Worm (Caenorhabditis elegans) whole organism, L3 larva: ENCODE measurements around the gene srd-28.

Source experiments
- R02D3.7 ChIP-seq: fragments of 150-350 bp; optimal IDR thresholded peaks from 2 replicates; lab custom pipeline; 2014; ENCODE audit warnings: missing biosample characterization, missing genetic modification characterization
- ZK546.5 ChIP-seq: sonication (generic microtip); optimal IDR thresholded peaks from 2 replicates; lab custom pipeline; 2017; ENCODE audit warnings: missing biosample characterization, missing genetic modification characterization
- aly-2 ChIP-seq: fragments of 150-350 bp; optimal IDR thresholded peaks from 2 replicates; lab custom pipeline; 2014; ENCODE audit warnings: missing biosample characterization, missing genetic modification characterization
- ceh-16 ChIP-seq: sonication (generic microtip); optimal IDR thresholded peaks from 2 replicates; lab custom pipeline; 2017; ENCODE audit warnings: missing biosample characterization, missing genetic modification characterization
- ceh-28 ChIP-seq: fragments of 150-350 bp; optimal IDR thresholded peaks from 2 replicates; lab custom pipeline; 2014; ENCODE audit warnings: missing biosample characterization, missing genetic modification reagents, missing genetic modification characterization
- ceh-82 ChIP-seq: fragments of 150-350 bp; optimal IDR thresholded peaks from 2 replicates; lab custom pipeline; 2014; ENCODE audit warnings: missing biosample characterization, missing genetic modification characterization
- ceh-9 ChIP-seq: sonication (generic microtip); optimal IDR thresholded peaks from 2 replicates; lab custom pipeline; 2018; ENCODE audit warnings: missing biosample characterization, missing genetic modification characterization
- daf-12 ChIP-seq: fragments of 150-350 bp; optimal IDR thresholded peaks from 2 replicates; lab custom pipeline; 2014; ENCODE audit warnings: missing biosample characterization, missing genetic modification reagents, missing genetic modification characterization
- elt-2 ChIP-seq: sonication (generic microtip); optimal IDR thresholded peaks from 2 replicates; lab custom pipeline; 2016; ENCODE audit warnings: missing genetic modification reagents, mild to moderate bottlenecking, missing genetic modification characterization, missing compliant biosample characterization
- eor-1 ChIP-seq, 2 experiments: fragments of 150-350 bp; optimal IDR thresholded peaks; 2 replicates each; lab custom pipeline; 2014 to 2018; ENCODE audit warnings: missing biosample characterization in 2 of 2, missing genetic modification characterization in 2 of 2
- fkh-10 ChIP-seq: sonication (generic microtip); optimal IDR thresholded peaks from 2 replicates; lab custom pipeline; 2017; ENCODE audit warnings: missing biosample characterization, missing genetic modification reagents, missing genetic modification characterization
- fkh-2 ChIP-seq: fragments of 150-350 bp; optimal IDR thresholded peaks from 2 replicates; lab custom pipeline; 2014; ENCODE audit warnings: missing biosample characterization, missing genetic modification reagents, missing genetic modification characterization
- fos-1 ChIP-seq: fragments of 150-350 bp; optimal IDR thresholded peaks from 2 replicates; lab custom pipeline; 2014; ENCODE audit warnings: missing biosample characterization, missing genetic modification characterization
- hmg-11 ChIP-seq: sonication (generic microtip); optimal IDR thresholded peaks from 2 replicates; lab custom pipeline; 2016; ENCODE audit warnings: missing genetic modification characterization, missing compliant biosample characterization
- jun-1 ChIP-seq: fragments of 150-350 bp; optimal IDR thresholded peaks from 2 replicates; lab custom pipeline; 2014; ENCODE audit warnings: missing biosample characterization, missing genetic modification reagents, missing genetic modification characterization
- lin-39 ChIP-seq: fragments of 150-350 bp; optimal IDR thresholded peaks from 2 replicates; lab custom pipeline; 2018; ENCODE audit warnings: missing biosample characterization, missing genetic modification reagents, missing genetic modification characterization
- mml-1 ChIP-seq: fragments of 150-350 bp; sonication (generic microtip); optimal IDR thresholded peaks from 3 replicates; lab custom pipeline; 2014; ENCODE audit warnings: missing biosample characterization, missing genetic modification characterization
- nfya-1 ChIP-seq: sonication (generic microtip); optimal IDR thresholded peaks from 2 replicates; lab custom pipeline; 2017; ENCODE audit warnings: missing genetic modification characterization, mild to moderate bottlenecking, missing compliant biosample characterization, antibody characterized with exemption, moderate library complexity; ENCODE audit not compliant: insufficient read depth
- nhr-11 ChIP-seq: fragments of 150-350 bp; optimal IDR thresholded peaks from 2 replicates; lab custom pipeline; 2014; ENCODE audit warnings: missing biosample characterization, missing genetic modification characterization
- nhr-12 ChIP-seq: fragments of 150-350 bp; optimal IDR thresholded peaks from 2 replicates; lab custom pipeline; 2014; ENCODE audit warnings: missing biosample characterization, missing genetic modification characterization
- nhr-23 ChIP-seq: fragments of 150-350 bp; optimal IDR thresholded peaks from 2 replicates; lab custom pipeline; 2014; ENCODE audit warnings: missing biosample characterization, missing genetic modification reagents, missing genetic modification characterization
- nhr-237 ChIP-seq: fragments of 150-350 bp; optimal IDR thresholded peaks from 2 replicates; lab custom pipeline; 2014; ENCODE audit warnings: missing biosample characterization, missing genetic modification characterization
- nhr-25 ChIP-seq: sonication (generic microtip); optimal IDR thresholded peaks from 2 replicates; lab custom pipeline; 2017; ENCODE audit warnings: missing biosample characterization, missing genetic modification characterization
- nhr-28 ChIP-seq: fragments of 150-350 bp; optimal IDR thresholded peaks from 2 replicates; lab custom pipeline; 2014; ENCODE audit warnings: missing biosample characterization, missing genetic modification characterization
- nhr-67 ChIP-seq: fragments of 150-350 bp; optimal IDR thresholded peaks from 2 replicates; lab custom pipeline; 2014; ENCODE audit warnings: missing biosample characterization, missing genetic modification characterization
- nhr-76 ChIP-seq: fragments of 150-350 bp; sonication (generic microtip); optimal IDR thresholded peaks from 5 replicates; lab custom pipeline; 2014; ENCODE audit warnings: missing biosample characterization, missing genetic modification characterization
- nhr-77 ChIP-seq: fragments of 150-350 bp; optimal IDR thresholded peaks from 2 replicates; lab custom pipeline; 2014; ENCODE audit warnings: missing biosample characterization, missing genetic modification characterization
- pha-4 ChIP-seq: fragments of 150-350 bp; optimal IDR thresholded peaks from 2 replicates; lab custom pipeline; 2014; ENCODE audit warnings: missing biosample characterization, missing genetic modification reagents, missing genetic modification characterization
- pqm-1 ChIP-seq: fragments of 150-350 bp; optimal IDR thresholded peaks from 2 replicates; lab custom pipeline; 2017; ENCODE audit warnings: missing biosample characterization, missing genetic modification characterization, inconsistent platforms
- sea-2 ChIP-seq: fragments of 150-350 bp; sonication (generic microtip); optimal IDR thresholded peaks from 4 replicates; lab custom pipeline; 2014; ENCODE audit warnings: missing biosample characterization, missing genetic modification reagents, missing genetic modification characterization
- skn-1 ChIP-seq: fragments of 150-350 bp; optimal IDR thresholded peaks from 2 replicates; lab custom pipeline; 2014; ENCODE audit warnings: missing biosample characterization, missing genetic modification characterization
- snpc-4 ChIP-seq: fragments of 150-350 bp; optimal IDR thresholded peaks from 2 replicates; lab custom pipeline; 2014; ENCODE audit warnings: missing biosample characterization, missing genetic modification characterization
- tbx-2 ChIP-seq: sonication (generic microtip); optimal IDR thresholded peaks from 2 replicates; lab custom pipeline; 2016; ENCODE audit warnings: mild to moderate bottlenecking, missing genetic modification characterization, missing compliant biosample characterization
- unc-39 ChIP-seq: sonication (generic microtip); optimal IDR thresholded peaks from 4 replicates; lab custom pipeline; 2017; ENCODE audit warnings: missing biosample characterization, missing genetic modification characterization
- zag-1 ChIP-seq: fragments of 150-350 bp; optimal IDR thresholded peaks from 2 replicates; lab custom pipeline; 2014; ENCODE audit warnings: missing biosample characterization, missing genetic modification characterization
- ztf-4 ChIP-seq: fragments of 150-350 bp; optimal IDR thresholded peaks from 2 replicates; lab custom pipeline; 2014; ENCODE audit warnings: missing biosample characterization, missing genetic modification characterization

Gene srd-28

ce11 chrV:15223668-15224067 lies 26.7 kb upstream of the srd-28 start, which contains the start of gene srw-24:
srw-24 (plus strand) TSS chrV:15223968.
- TF ChIP-seq nhr-67: no peak
- TF ChIP-seq fkh-2: no peak
- no peak for TF ChIP-seq mml-1 (tag; lab: Kevin White, UChicago)
- TF ChIP-seq hmg-11 (tag; lab: Kevin White, UChicago): no peak
- no peak for TF ChIP-seq eor-1 (tag; optimal IDR thresholded peaks at IDR 0.05; lab: Kevin White, UChicago)
- TF ChIP-seq ceh-9 (tag; lab: Kevin White, UChicago): no peak
- no peak for TF ChIP-seq elt-2 (tag; lab: Kevin White, UChicago)
- no peak for TF ChIP-seq aly-2 (tag; lab: Kevin White, UChicago)
- TF ChIP-seq fos-1 (tag; lab: Kevin White, UChicago): no peak
- no peak for TF ChIP-seq sea-2 (GFP tag; lab: Kevin White, UChicago)
- no peak for TF ChIP-seq nfya-1
- no peak for TF ChIP-seq jun-1 (tag; lab: Kevin White, UChicago)
- TF ChIP-seq pha-4 (tag; lab: Kevin White, UChicago): no peak
- TF ChIP-seq pqm-1 (tag; lab: Kevin White, UChicago): no peak
- TF ChIP-seq lin-39 (tag; lab: Kevin White, UChicago): no peak
- no peak for TF ChIP-seq ceh-16 (tag; lab: Kevin White, UChicago)
- TF ChIP-seq nhr-11: no peak
- TF ChIP-seq ztf-4 (tag; lab: Kevin White, UChicago): no peak
- no peak for TF ChIP-seq zag-1 (tag; lab: Kevin White, UChicago)
- no peak for TF ChIP-seq unc-39 (tag; lab: Kevin White, UChicago)
- TF ChIP-seq, all 47 proteins: peak for 0

- TF ChIP-seq R02D3.7 (tag; lab: Kevin White, UChicago) (no peak), nhr-237 (tag; lab: Kevin White, UChicago) (no peak), nhr-77 (no peak), elt-2 (tag; lab: Kevin White, UChicago) (no peak), ZK546.5 (tag; lab: Kevin White, UChicago) (no peak), nhr-12 (no peak), ceh-82 (tag; lab: Kevin White, UChicago) (no peak), snpc-4 (tag; lab: Kevin White, UChicago) (no peak), pha-4 (tag; lab: Kevin White, UChicago) (no peak), nhr-23 (tag; lab: Kevin White, UChicago) (no peak)
Measured at ce11 chrV:15225650-15226049, 24.8 kb upstream of the srd-28 start, which contains the start of gene srw-14. srw-14 (plus strand) TSS chrV:15225950.

- TF ChIP-seq nhr-76 (tag; lab: Kevin White, UChicago) (no peak), fkh-10 (GFP tag; lab: Kevin White, UChicago) (no peak), ZK546.5 (tag; lab: Kevin White, UChicago) (no peak), elt-2 (tag; lab: Kevin White, UChicago) (peak; percentile 56)
Measured at ce11 chrV:15226206-15226605, 24.2 kb upstream of the srd-28 start.

- TF ChIP-seq ztf-4 (tag; lab: Kevin White, UChicago) (no peak), ceh-16 (tag; lab: Kevin White, UChicago) (no peak), ceh-28 (tag; lab: Kevin White, UChicago) (no peak), daf-12 (no peak), nhr-28 (tag; lab: Kevin White, UChicago) (no peak), R02D3.7 (tag; lab: Kevin White, UChicago) (no peak), unc-39 (tag; lab: Kevin White, UChicago) (no peak), skn-1 (tag; lab: Kevin White, UChicago) (no peak), eor-1 (tag; optimal IDR thresholded peaks at IDR 0.05; lab: Kevin White, UChicago) (no peak), nfya-1 (no peak), pha-4 (tag; lab: Kevin White, UChicago) (no peak), nhr-76 (tag; lab: Kevin White, UChicago) (no peak), nhr-25 (tag; lab: Kevin White, UChicago) (no peak)
Measured at ce11 chrV:15230243-15230642, 20.2 kb upstream of the srd-28 start, which contains the start of gene srw-15. srw-15 (plus strand) TSS chrV:15230543.

ce11 chrV:15232200-15232599 lies 18.2 kb upstream of the srd-28 start, which contains the start of gene srw-13:
srw-13 (plus strand) TSS chrV:15232500.
- TF ChIP-seq sea-2 (GFP tag; lab: Kevin White, UChicago) (no peak), hmg-11 (tag; lab: Kevin White, UChicago) (no peak), lin-39 (tag; lab: Kevin White, UChicago) (no peak), elt-2 (tag; lab: Kevin White, UChicago) (no peak), tbx-2 (tag; lab: Kevin White, UChicago) (no peak), nhr-237 (tag; lab: Kevin White, UChicago) (no peak), nhr-23 (tag; lab: Kevin White, UChicago) (no peak), nhr-76 (tag; lab: Kevin White, UChicago) (no peak)
